Worm (Caenorhabditis elegans): ENCODE measurements around the gene math-7.

- no peak for TF ChIP-seq pqm-1 (tag; optimal IDR thresholded peaks at IDR 0.05)
- TF ChIP-seq ceh-9 (tag; optimal IDR thresholded peaks at IDR 0.05): no peak
- TF ChIP-seq tbx-2 (tag; optimal IDR thresholded peaks at IDR 0.05): no peak
- no peak for TF ChIP-seq elt-4 (tag; optimal IDR thresholded peaks at IDR 0.05)
- TF ChIP-seq hlh-6 (tag; optimal IDR thresholded peaks at IDR 0.05): no peak
- TF ChIP-seq ref-2 (tag; optimal IDR thresholded peaks at IDR 0.05): no peak
- TF ChIP-seq F13H6.1 (tag; optimal IDR thresholded peaks at IDR 0.05): no peak
- no peak for TF ChIP-seq pax-1 (tag; optimal IDR thresholded peaks at IDR 0.05)
Measured at ce11 chrII:1869120-1869519, 17.2 kb downstream of the math-7 start, which contains the start of gene math-14.

Data from whole organism, late embryonic.